Worm (Caenorhabditis elegans): ENCODE results near the gene R07E4.1.

- no peak for TF ChIP-seq nhr-237 (tag; optimal IDR thresholded peaks at IDR 0.05)
- TF ChIP-seq nhr-11 (tag; optimal IDR thresholded peaks at IDR 0.05) = no peak
- TF ChIP-seq ztf-11 (tag; optimal IDR thresholded peaks at IDR 0.05) = no peak
- no peak for TF ChIP-seq sem-4 (tag; optimal IDR thresholded peaks at IDR 0.05)
- TF ChIP-seq nhr-77 (tag; optimal IDR thresholded peaks at IDR 0.05) = no peak
- no peak for TF ChIP-seq elt-3 (tag; optimal IDR thresholded peaks at IDR 0.05)
- no peak for TF ChIP-seq gmeb-1 (tag; optimal IDR thresholded peaks at IDR 0.05)
- no peak for TF ChIP-seq nhr-10 (tag; optimal IDR thresholded peaks at IDR 0.05)
- no peak for TF ChIP-seq ceh-16 (tag; optimal IDR thresholded peaks at IDR 0.05)
These were observed 26.8 kb downstream of the R07E4.1 start for ce11 chrX:5985720-5986119.
